Fruit fly (Drosophila melanogaster): ENCODE results near the gene janB.

DNA sequence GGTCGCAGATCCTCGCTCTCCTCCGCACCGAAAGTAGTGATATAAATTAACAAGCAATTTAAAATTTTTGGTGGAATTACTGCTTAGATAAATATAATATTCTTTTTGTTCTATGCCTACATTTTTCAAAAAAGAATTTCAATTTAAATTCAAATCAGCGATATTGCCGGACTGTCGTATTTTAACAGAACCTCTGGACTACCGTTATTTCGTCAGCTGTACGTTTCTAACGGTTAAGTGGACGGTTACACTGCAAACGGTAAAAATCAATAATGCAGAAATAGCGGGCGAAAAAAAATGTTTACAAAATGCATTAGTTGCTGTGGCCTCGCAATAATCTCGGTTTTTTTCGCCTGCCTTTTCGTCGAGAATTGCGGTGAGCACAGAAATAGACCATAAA lies 38.2 kb downstream of the janB start, which contains the start of gene Tace:
- TF ChIP-seq vri (GFP tag; optimal IDR thresholded peaks at IDR 0.05) (no peak), achi (GFP tag; optimal IDR thresholded peaks at IDR 0.05) (no peak), net (GFP tag; optimal IDR thresholded peaks at IDR 0.05) (no peak), Met (GFP tag; optimal IDR thresholded peaks at IDR 0.05) (no peak)

All from whole organism, prepupa.